Worm (Caenorhabditis elegans): ENCODE data around the gene Y49E10.27.

- no peak for TF ChIP-seq pha-2 (tag; optimal IDR thresholded peaks at IDR 0.05)
- no peak for TF ChIP-seq zip-5 (tag; optimal IDR thresholded peaks at IDR 0.05)
These were observed 12.5 kb upstream of the Y49E10.27 start, which contains the start of gene tat-1 for ce11 chrIII:12421708-12422107.
